Fruit fly (Drosophila melanogaster) whole organism, adult: ENCODE measurements around the gene CG17440.

Source experiments
- CG33017 ChIP-seq: fragments of 200-800 bp; sonication (Bioruptor generic); optimal IDR thresholded peaks from 2 replicates; lab custom pipeline; 2018; ENCODE audit warnings: missing biosample characterization, mild to moderate bottlenecking, missing genetic modification characterization, moderate library complexity
- CG7045 ChIP-seq: fragments of 200-800 bp; sonication (Bioruptor generic); optimal IDR thresholded peaks from 2 replicates; lab custom pipeline; 2017; ENCODE audit warnings: missing biosample characterization, mild to moderate bottlenecking, missing genetic modification characterization
- bab1 ChIP-seq: fragments of 200-800 bp; sonication (Bioruptor generic); optimal IDR thresholded peaks from 3 replicates; lab custom pipeline; 2019; ENCODE audit warnings: missing biosample characterization, mild to moderate bottlenecking, missing genetic modification characterization, moderate library complexity
- cnc ChIP-seq, 2 experiments: fragments of >200 bp; optimal IDR thresholded peaks; 2 replicates each; lab custom pipeline; 2017

The CG17440 gene

dm6 chrX:9220434-9220833, 49.3 kb downstream of the CG17440 start:
- TF ChIP-seq CG7045 (GFP tag; lab: Kevin White, UChicago) = no peak
- peak; percentile 9 for TF ChIP-seq CG33017 (tag; lab: Kevin White, UChicago)
- TF ChIP-seq cnc (optimal IDR thresholded peaks at IDR 0.05; lab: Kevin White, UChicago) = no peak
- TF ChIP-seq bab1 (GFP tag; lab: Kevin White, UChicago) = peak; percentile 26
